Worm (Caenorhabditis elegans) whole organism, young adult: ENCODE results near the gene dpm-3.

Experiments
- B0336.3 ChIP-seq: fragments of 200-800 bp; sonication (Bioruptor generic); IDR thresholded peaks from 2 replicates; pipeline ENCODE4 v1.3.6; 2022; ENCODE audit warnings: missing genetic modification characterization, missing compliant biosample characterization
- F22D6.2 ChIP-seq: sonication (generic microtip); optimal IDR thresholded peaks from 2 replicates; lab custom pipeline; 2016; ENCODE audit warnings: mild to moderate bottlenecking, missing genetic modification characterization, missing compliant biosample characterization
- F33H1.4 ChIP-seq: fragments of 200-800 bp; sonication (Bioruptor generic); IDR thresholded peaks from 2 replicates; pipeline ENCODE4 v1.3.6; 2022; ENCODE audit warnings: missing genetic modification reagents, missing genetic modification characterization, missing compliant biosample characterization
- F49E8.2 ChIP-seq: sonication (generic microtip); optimal IDR thresholded peaks from 3 replicates; lab custom pipeline; 2017; ENCODE audit warnings: missing genetic modification characterization, mild to moderate bottlenecking, missing compliant biosample characterization, antibody characterized with exemption, moderate library complexity; ENCODE audit not compliant: insufficient read depth
- F52B5.7 ChIP-seq: sonication (generic microtip); optimal IDR thresholded peaks from 2 replicates; lab custom pipeline; 2016; ENCODE audit warnings: mild to moderate bottlenecking, missing genetic modification characterization, missing compliant biosample characterization
- F57C9.4 ChIP-seq: sonication (generic microtip); optimal IDR thresholded peaks from 2 replicates; lab custom pipeline; 2017; ENCODE audit warnings: mild to moderate bottlenecking, missing genetic modification characterization, missing compliant biosample characterization
- T26A5.8 ChIP-seq: sonication (generic microtip); optimal IDR thresholded peaks from 2 replicates; lab custom pipeline; 2016; ENCODE audit warnings: missing genetic modification characterization, missing compliant biosample characterization
- Y53G8AR.9 ChIP-seq: fragments of 200-800 bp; sonication (Bioruptor generic); conservative IDR thresholded peaks from 2 replicates; pipeline ENCODE4 v1.3.6; 2022; ENCODE audit warnings: missing genetic modification reagents, missing genetic modification characterization, missing compliant biosample characterization
- Y67H2A.10 ChIP-seq: fragments of 200-800 bp; sonication (Bioruptor generic); conservative IDR thresholded peaks from 2 replicates; pipeline ENCODE4 v1.3.6; 2022; ENCODE audit warnings: missing genetic modification reagents, missing genetic modification characterization, missing compliant biosample characterization
- Y95B8A.8 ChIP-seq: fragments of 200-800 bp; sonication (Bioruptor generic); IDR thresholded peaks from 2 replicates; pipeline ENCODE4 v1.3.6; 2022; ENCODE audit warnings: missing genetic modification reagents, missing genetic modification characterization, missing compliant biosample characterization
- ama-1 ChIP-seq, 3 experiments: fragments of 150-350 bp in 1 of 3; sonication (generic microtip) in 2 of 3; optimal IDR thresholded peaks; 2 replicates each; lab custom pipeline; 2014 to 2018; ENCODE audit warnings: missing biosample characterization in 2 of 3, missing genetic modification characterization in 2 of 3, missing genetic modification reagents in 2 of 3
- athp-1 ChIP-seq: sonication (generic microtip); optimal IDR thresholded peaks from 2 replicates; lab custom pipeline; 2017; ENCODE audit warnings: mild to moderate bottlenecking, missing genetic modification characterization, missing compliant biosample characterization
- attf-3 ChIP-seq: fragments of 200-800 bp; sonication (Bioruptor generic); conservative IDR thresholded peaks from 2 replicates; pipeline ENCODE4 v1.3.6; 2022; ENCODE audit warnings: missing genetic modification reagents, missing genetic modification characterization, missing compliant biosample characterization
- attf-6 ChIP-seq: fragments of 200-800 bp; sonication (Bioruptor generic); IDR thresholded peaks from 2 replicates; pipeline ENCODE4 v1.3.6; 2022; ENCODE audit warnings: missing genetic modification reagents, missing genetic modification characterization, missing compliant biosample characterization
- bed-2 ChIP-seq: fragments of 200-800 bp; sonication (Bioruptor generic); IDR thresholded peaks from 2 replicates; pipeline ENCODE4 v1.3.6; 2022; ENCODE audit warnings: missing genetic modification reagents, missing genetic modification characterization, missing compliant biosample characterization
- cebp-1 ChIP-seq, 2 experiments: fragments of 200-800 bp in 1 of 2; sonication (Bioruptor generic) in 1 of 2; sonication (generic microtip) in 1 of 2; IDR thresholded peaks in 1 of 2; optimal IDR thresholded peaks in 1 of 2; 2 replicates each; pipeline versions ENCODE4 v1.3.6 to Lab custom; 2017 to 2022; ENCODE audit warnings: missing compliant biosample characterization in 2 of 2, missing genetic modification characterization in 2 of 2, mild to moderate bottlenecking in 1 of 2, missing genetic modification reagents in 1 of 2, moderate library complexity in 1 of 2
- cebp-2 ChIP-seq: fragments of 200-800 bp; sonication (Bioruptor generic); IDR thresholded peaks from 2 replicates; pipeline ENCODE4 v1.3.6; 2022; ENCODE audit warnings: missing genetic modification characterization, missing compliant biosample characterization
- ceh-100 ChIP-seq: fragments of 200-800 bp; sonication (Bioruptor generic); IDR thresholded peaks from 2 replicates; pipeline ENCODE4 v1.3.6; 2022; ENCODE audit warnings: missing genetic modification reagents, missing genetic modification characterization, missing compliant biosample characterization
- ceh-58 ChIP-seq: fragments of 200-800 bp; sonication (Bioruptor generic); IDR thresholded peaks from 2 replicates; pipeline ENCODE4 v1.3.6; 2022; ENCODE audit warnings: missing genetic modification characterization, missing compliant biosample characterization
- dpff-1 ChIP-seq: sonication (generic microtip); optimal IDR thresholded peaks from 2 replicates; lab custom pipeline; 2017; ENCODE audit warnings: mild to moderate bottlenecking, missing genetic modification characterization, missing compliant biosample characterization
- dpl-1 ChIP-seq: fragments of 150-350 bp; optimal IDR thresholded peaks from 2 replicates; lab custom pipeline; 2014; ENCODE audit warnings: missing biosample characterization, missing genetic modification reagents, missing genetic modification characterization
- egl-44 ChIP-seq: fragments of 200-800 bp; sonication (Bioruptor generic); IDR thresholded peaks from 2 replicates; pipeline ENCODE4 v1.3.6; 2022; ENCODE audit warnings: missing genetic modification reagents, missing genetic modification characterization, missing compliant biosample characterization
- ekl-4 ChIP-seq: fragments of 200-800 bp; sonication (Bioruptor generic); IDR thresholded peaks from 2 replicates; pipeline ENCODE4 v1.3.6; 2022; ENCODE audit warnings: missing genetic modification reagents, missing genetic modification characterization, missing compliant biosample characterization
- him-1 ChIP-seq: sonication (generic microtip); optimal IDR thresholded peaks from 2 replicates; lab custom pipeline; 2016; ENCODE audit warnings: missing genotype, missing genetic modification reagents, missing genetic modification characterization, missing compliant biosample characterization
- hmg-1.2 ChIP-seq: fragments of 200-800 bp; sonication (Bioruptor generic); IDR thresholded peaks from 2 replicates; pipeline ENCODE4 v1.3.6; 2022; ENCODE audit warnings: missing genetic modification reagents, missing genetic modification characterization, missing compliant biosample characterization
- hrde-1 ChIP-seq: sonication (generic microtip); optimal IDR thresholded peaks from 2 replicates; lab custom pipeline; 2016; ENCODE audit warnings: missing genetic modification characterization, mild to moderate bottlenecking, missing compliant biosample characterization, moderate library complexity, missing genotype, missing genetic modification reagents, borderline replicate concordance
- hsf-1 ChIP-seq: fragments of 200-800 bp; sonication (Bioruptor generic); IDR thresholded peaks from 2 replicates; pipeline ENCODE4 v1.3.6; 2022; ENCODE audit warnings: missing genetic modification reagents, missing genetic modification characterization, missing compliant biosample characterization
- let-607 ChIP-seq, 2 experiments: fragments of 200-800 bp in 1 of 2; sonication (Bioruptor generic) in 1 of 2; sonication (generic microtip) in 1 of 2; optimal IDR thresholded peaks; 2 replicates each; lab custom pipeline; 2016 to 2018; ENCODE audit warnings: mild to moderate bottlenecking in 2 of 2, missing compliant biosample characterization in 2 of 2, missing genetic modification characterization in 2 of 2, moderate library complexity in 2 of 2, missing genotype in 1 of 2
- lin-26 ChIP-seq: fragments of 200-800 bp; sonication (Bioruptor generic); IDR thresholded peaks from 2 replicates; pipeline ENCODE4 v1.3.6; 2022; ENCODE audit warnings: missing genetic modification reagents, missing genetic modification characterization, missing compliant biosample characterization
- lin-54 ChIP-seq: fragments of 200-800 bp; sonication (Bioruptor generic); optimal IDR thresholded peaks from 2 replicates; lab custom pipeline; 2018; ENCODE audit warnings: mild to moderate bottlenecking, missing genetic modification characterization, missing compliant biosample characterization
- lsl-1 ChIP-seq: fragments of 200-800 bp; sonication (Bioruptor generic); optimal IDR thresholded peaks from 2 replicates; lab custom pipeline; 2018; ENCODE audit warnings: mild to moderate bottlenecking, missing genetic modification characterization, moderate library complexity, missing compliant biosample characterization
- madf-3 ChIP-seq: fragments of 200-800 bp; sonication (Bioruptor generic); IDR thresholded peaks from 2 replicates; pipeline ENCODE4 v1.3.6; 2022; ENCODE audit warnings: missing genetic modification reagents, missing genetic modification characterization, missing compliant biosample characterization
- madf-6 ChIP-seq: fragments of 200-800 bp; sonication (Bioruptor generic); IDR thresholded peaks from 2 replicates; pipeline ENCODE4 v1.3.6; 2022; ENCODE audit warnings: missing genetic modification reagents, missing genetic modification characterization, missing compliant biosample characterization
- madf-8 ChIP-seq: fragments of 200-800 bp; sonication (Bioruptor generic); conservative IDR thresholded peaks from 2 replicates; pipeline ENCODE4 v1.3.6; 2022; ENCODE audit warnings: missing genetic modification reagents, missing genetic modification characterization, missing compliant biosample characterization
- mel-28 ChIP-seq: sonication (generic microtip); optimal IDR thresholded peaks from 2 replicates; lab custom pipeline; 2016; ENCODE audit warnings: borderline replicate concordance, mild to moderate bottlenecking, missing genetic modification characterization, missing compliant biosample characterization
- nfya-1 ChIP-seq: sonication (generic microtip); optimal IDR thresholded peaks from 2 replicates; lab custom pipeline; 2017; ENCODE audit warnings: antibody characterized with exemption, missing compliant biosample characterization, missing genetic modification characterization, borderline replicate concordance; ENCODE audit not compliant: insufficient read depth
- pbrm-1 ChIP-seq: fragments of 200-800 bp; sonication (Bioruptor generic); IDR thresholded peaks from 2 replicates; pipeline ENCODE4 v1.3.6; 2022; ENCODE audit warnings: missing genetic modification reagents, missing genetic modification characterization, missing compliant biosample characterization
- rcor-1 ChIP-seq: fragments of 200-800 bp; sonication (Bioruptor generic); IDR thresholded peaks from 2 replicates; pipeline ENCODE4 v1.3.6; 2022; ENCODE audit warnings: missing genetic modification reagents, missing genetic modification characterization, missing compliant biosample characterization
- snpc-4 ChIP-seq, 5 experiments: fragments of 150-350 bp in 1 of 5; sonication (generic microtip) in 4 of 5; optimal IDR thresholded peaks; 2 replicates each; lab custom pipeline; 2014 to 2018; ENCODE audit warnings: missing genetic modification characterization in 5 of 5, missing biosample characterization in 3 of 5, antibody characterized with exemption in 2 of 5, mild to moderate bottlenecking in 2 of 5, missing compliant biosample characterization in 2 of 5, missing genotype in 2 of 5, moderate library complexity in 2 of 5, missing genetic modification reagents in 1 of 5
- tbp1 ChIP-seq: fragments of 200-800 bp; sonication (Bioruptor generic); optimal IDR thresholded peaks from 2 replicates; lab custom pipeline; 2018; ENCODE audit warnings: mild to moderate bottlenecking, missing genetic modification characterization, missing compliant biosample characterization
- tbx-9 ChIP-seq: sonication (generic microtip); optimal IDR thresholded peaks from 2 replicates; lab custom pipeline; 2016; ENCODE audit warnings: borderline replicate concordance, missing genetic modification characterization, inconsistent platforms, missing compliant biosample characterization
- unc-130 ChIP-seq: sonication (generic microtip); optimal IDR thresholded peaks from 2 replicates; lab custom pipeline; 2016; ENCODE audit warnings: missing genetic modification reagents, missing genetic modification characterization, missing compliant biosample characterization
- ztf-25 ChIP-seq: fragments of 200-800 bp; sonication (Bioruptor generic); IDR thresholded peaks from 2 replicates; pipeline ENCODE4 v1.3.6; 2022; ENCODE audit warnings: missing genetic modification reagents, missing genetic modification characterization, missing compliant biosample characterization
- ztf-26 ChIP-seq: sonication (generic microtip); optimal IDR thresholded peaks from 2 replicates; lab custom pipeline; 2017; ENCODE audit warnings: missing genetic modification characterization, missing compliant biosample characterization
- ztf-3 ChIP-seq: fragments of 200-800 bp; sonication (Bioruptor generic); optimal IDR thresholded peaks from 2 replicates; lab custom pipeline; 2018; ENCODE audit warnings: mild to moderate bottlenecking, missing genetic modification characterization, missing compliant biosample characterization
- ztf-6 ChIP-seq: fragments of 200-800 bp; sonication (Bioruptor generic); IDR thresholded peaks from 2 replicates; pipeline ENCODE4 v1.3.6; 2022; ENCODE audit warnings: missing genetic modification reagents, missing genetic modification characterization, missing compliant biosample characterization

The dpm-3 gene

DNA sequence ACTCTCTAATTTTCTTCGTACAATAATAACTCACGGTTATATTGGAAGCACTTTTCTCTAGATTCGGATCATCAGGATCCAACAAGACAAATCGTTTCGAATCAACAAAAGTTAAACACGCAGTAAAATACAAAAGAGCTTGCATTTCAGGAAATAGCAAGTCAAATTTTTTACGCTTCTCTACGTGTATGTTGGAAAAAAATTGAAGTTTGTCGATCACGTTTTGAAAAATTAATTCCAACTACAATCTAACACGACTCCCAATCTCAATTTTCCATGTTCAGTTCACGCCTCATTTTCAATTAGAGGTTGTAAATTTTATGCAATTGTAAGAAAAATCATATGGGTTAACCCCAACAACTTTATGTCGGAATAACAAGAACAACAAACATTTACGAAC lies 1.4 kb upstream of the dpm-3 start, which contains the start of gene spe-45:
spe-45 (minus strand) TSS at position 145 of the 400 bp plus-strand sequence.
- TF ChIP-seq dpl-1 (GFP tag; lab: Kevin White, UChicago), result no peak
- no peak for TF ChIP-seq Y67H2A.10 (GFP tag; lab: Robert Waterston, UW)
- peak; percentile 83 for TF ChIP-seq B0336.3 (GFP tag; lab: Robert Waterston, UW)
- TF ChIP-seq madf-3 (GFP tag; lab: Robert Waterston, UW), result peak; percentile 41; the same call in 1 of the 2 replicates
- no peak for TF ChIP-seq ztf-3 (GFP tag; lab: Kevin White, UChicago)
- no peak for TF ChIP-seq bed-2
- TF ChIP-seq let-607 (tag; optimal IDR thresholded peaks at IDR 0.05; lab: Kevin White, UChicago), result no peak
- no peak for TF ChIP-seq ztf-6 (GFP tag; lab: Robert Waterston, UW)
- peak; percentile 28 for TF ChIP-seq lsl-1 (GFP tag; lab: Kevin White, UChicago)
- no peak for TF ChIP-seq egl-44 (GFP tag; lab: Robert Waterston, UW)
- TF ChIP-seq madf-8, result no peak
- peak; percentile 64 for TF ChIP-seq athp-1 (tag; lab: Kevin White, UChicago)
- no peak for TF ChIP-seq F22D6.2
- TF ChIP-seq hrde-1 (tag; lab: Kevin White, UChicago), result peak; percentile 28
- TF ChIP-seq hsf-1, result peak; percentile 58; the same call in 1 of the 2 replicates
- no peak for TF ChIP-seq attf-3 (GFP tag; lab: Robert Waterston, UW)
- peak; percentile 73 for TF ChIP-seq madf-6 (GFP tag; lab: Robert Waterston, UW)
- no peak for TF ChIP-seq ztf-25
- TF ChIP-seq ekl-4 (GFP tag; lab: Robert Waterston, UW), result peak; percentile 78
- TF ChIP-seq snpc-4 (GFP tag; optimal IDR thresholded peaks at IDR 0.05; lab: Kevin White, UChicago), result no peak
- TF ChIP-seq snpc-4 (tag; optimal IDR thresholded peaks at IDR 0.05; lab: Kevin White, UChicago), result peak in 2 of 4 experiments; percentile 15 to 47
- TF ChIP-seq ztf-26 (tag; lab: Kevin White, UChicago), result no peak
- TF ChIP-seq tbx-9, result no peak
- TF ChIP-seq F57C9.4, result no peak
- TF ChIP-seq ceh-100 (GFP tag; lab: Robert Waterston, UW), result peak; percentile 45; the same call in 1 of the 2 replicates
- no peak for TF ChIP-seq nfya-1 (tag; lab: Kevin White, UChicago)
- peak; percentile 47 for TF ChIP-seq tbp1
- peak; percentile 71 for TF ChIP-seq F49E8.2 (tag; lab: Kevin White, UChicago)
- no peak for TF ChIP-seq mel-28 (tag; lab: Kevin White, UChicago)
- TF ChIP-seq attf-6 (GFP tag; lab: Robert Waterston, UW), result peak; percentile 74; the same call in 1 of the 2 replicates
- peak; percentile 16 for TF ChIP-seq unc-130 (GFP tag; lab: Kevin White, UChicago)
- peak; percentile 81; the same call in 1 of the 2 replicates for TF ChIP-seq cebp-2
- peak; percentile 79 for TF ChIP-seq Y53G8AR.9
- peak; percentile 24; the same call in 1 of the 2 replicates for TF ChIP-seq ceh-58 (GFP tag; lab: Robert Waterston, UW)
- TF ChIP-seq lin-26 (GFP tag; lab: Robert Waterston, UW), result peak; percentile 78
- TF ChIP-seq hmg-1.2, result no peak
- 0 out of 2 replicates have a peak, but pooled peaks have one; percentile 37 for TF ChIP-seq Y95B8A.8 (GFP tag; lab: Robert Waterston, UW)
- TF ChIP-seq ama-1 (optimal IDR thresholded peaks at IDR 0.05; lab: Kevin White, UChicago), result no peak
- TF ChIP-seq ama-1 (GFP tag; optimal IDR thresholded peaks at IDR 0.05; lab: Kevin White, UChicago), result peak in 1 of 2 experiments; percentile 74
- TF ChIP-seq F33H1.4 (GFP tag; lab: Robert Waterston, UW), result peak; percentile 43
- TF ChIP-seq rcor-1 (GFP tag; lab: Robert Waterston, UW), result peak; percentile 32; the same call in 1 of the 2 replicates
- TF ChIP-seq F52B5.7, result peak; percentile 21
- no peak for TF ChIP-seq T26A5.8 (tag; lab: Kevin White, UChicago)
- peak; percentile 73 for TF ChIP-seq lin-54 (GFP tag; lab: Kevin White, UChicago)
- peak; percentile 46; the same call in 1 of the 2 replicates for TF ChIP-seq pbrm-1
- no peak for TF ChIP-seq cebp-1 (GFP tag; IDR thresholded peaks at IDR 0.05; lab: Robert Waterston, UW)
- no peak for TF ChIP-seq cebp-1 (tag; optimal IDR thresholded peaks at IDR 0.05; lab: Kevin White, UChicago)
- peak; percentile 32 for TF ChIP-seq him-1
- TF ChIP-seq dpff-1 (tag; lab: Kevin White, UChicago), result no peak
